Fruit fly (Drosophila melanogaster) whole organism, prepupa: ENCODE measurements around the gene ex.
A peak's percentile ranks its signal among the peaks of the same experiment; 100 is the strongest.

Experiments
- Blimp-1 ChIP-seq: fragments of 200-800 bp; sonication (Bioruptor generic); optimal IDR thresholded peaks from 3 replicates; lab custom pipeline; 2017; ENCODE audit warnings: missing biosample characterization, missing genetic modification characterization, mild to moderate bottlenecking, moderate library complexity, missing genetic modification reagents
- CG10631 ChIP-seq: fragments of 200-800 bp; sonication (Bioruptor generic); optimal IDR thresholded peaks from 2 replicates; lab custom pipeline; 2016; ENCODE audit warnings: missing biosample characterization, missing genetic modification characterization
- CG10669 ChIP-seq: fragments of 200-800 bp; sonication (Bioruptor generic); optimal IDR thresholded peaks from 3 replicates; lab custom pipeline; 2018; ENCODE audit warnings: missing biosample characterization, mild to moderate bottlenecking, missing genetic modification characterization, moderate library complexity
- CG11294 ChIP-seq: fragments of 200-800 bp; sonication (Bioruptor generic); IDR thresholded peaks from 2 replicates; pipeline ENCODE4 v1.3.6; 2022; ENCODE audit warnings: missing biosample characterization, missing genetic modification characterization
- CG11762 ChIP-seq: fragments of 200-800 bp; sonication (Bioruptor generic); optimal IDR thresholded peaks from 3 replicates; lab custom pipeline; 2016; ENCODE audit warnings: missing biosample characterization, missing genetic modification characterization; ENCODE audit not compliant: insufficient read depth
- CG15336 ChIP-seq: fragments of 200-800 bp; sonication (Bioruptor generic); IDR thresholded peaks from 2 replicates; pipeline ENCODE4 v1.3.6; 2022; ENCODE audit warnings: missing biosample characterization, missing genetic modification characterization
- CG1621 ChIP-seq: fragments of 200-800 bp; sonication (Bioruptor generic); optimal IDR thresholded peaks from 3 replicates; lab custom pipeline; 2018; ENCODE audit warnings: missing biosample characterization, mild to moderate bottlenecking, missing genetic modification characterization
- CG3032 ChIP-seq: fragments of 200-800 bp; optimal IDR thresholded peaks from 2 replicates; lab custom pipeline; 2019; ENCODE audit warnings: missing biosample characterization, mild to moderate bottlenecking, missing genetic modification characterization, moderate library complexity
- CG32006 ChIP-seq: fragments of 200-800 bp; sonication (Bioruptor generic); optimal IDR thresholded peaks from 3 replicates; lab custom pipeline; 2017; ENCODE audit warnings: missing biosample characterization, mild to moderate bottlenecking, missing genetic modification characterization
- CG34406 ChIP-seq: fragments of 200-800 bp; sonication (Bioruptor generic); optimal IDR thresholded peaks from 3 replicates; lab custom pipeline; 2016; ENCODE audit warnings: missing biosample characterization, missing genetic modification characterization
- CG3919 ChIP-seq: fragments of 200-800 bp; sonication (Bioruptor generic); optimal IDR thresholded peaks from 3 replicates; lab custom pipeline; 2016; ENCODE audit warnings: missing biosample characterization, missing genetic modification characterization
- CG6163 ChIP-seq: fragments of 200-800 bp; sonication (Bioruptor generic); IDR thresholded peaks from 3 replicates; pipeline ENCODE4 v1.3.6; 2022; ENCODE audit warnings: missing biosample characterization, missing genetic modification characterization
- CG6792 ChIP-seq: fragments of 200-800 bp; sonication (Bioruptor generic); optimal IDR thresholded peaks from 3 replicates; lab custom pipeline; 2016; ENCODE audit warnings: missing biosample characterization, missing genetic modification characterization
- CG7368 ChIP-seq: fragments of 200-800 bp; sonication (Bioruptor generic); optimal IDR thresholded peaks from 3 replicates; lab custom pipeline; 2016; ENCODE audit warnings: missing biosample characterization, missing genetic modification characterization
- CG8119 ChIP-seq: fragments of 200-800 bp; sonication (Bioruptor generic); IDR thresholded peaks from 3 replicates; pipeline ENCODE4 v1.3.6; 2022; ENCODE audit warnings: missing biosample characterization, missing genetic modification characterization
- CG8319 ChIP-seq: fragments of 200-800 bp; sonication (Bioruptor generic); optimal IDR thresholded peaks from 3 replicates; lab custom pipeline; 2016; ENCODE audit warnings: missing biosample characterization, missing genetic modification characterization
- Eip78C ChIP-seq: fragments of 200-800 bp; sonication (Bioruptor generic); peaks from one replicate; lab custom pipeline; 2016; ENCODE audit warnings: missing biosample characterization, missing genetic modification characterization
- Eip93F ChIP-seq: fragments of 200-800 bp; sonication (Bioruptor generic); optimal IDR thresholded peaks from 2 replicates; lab custom pipeline; 2016; ENCODE audit warnings: missing biosample characterization, mild to moderate bottlenecking, missing genetic modification characterization
- Ets21C ChIP-seq: fragments of 200-800 bp; sonication (Bioruptor generic); optimal IDR thresholded peaks from 3 replicates; lab custom pipeline; 2016; ENCODE audit warnings: missing biosample characterization, missing genetic modification characterization
- Ets96B ChIP-seq: fragments of 200-800 bp; optimal IDR thresholded peaks from 2 replicates; lab custom pipeline; 2019; ENCODE audit warnings: missing biosample characterization, mild to moderate bottlenecking, missing genetic modification characterization, moderate library complexity
- Gug ChIP-seq: fragments of 200-800 bp; sonication (Bioruptor generic); IDR thresholded peaks from 2 replicates; pipeline ENCODE4 v1.3.6; 2022; ENCODE audit warnings: missing biosample characterization, missing genetic modification characterization
- Hr38 ChIP-seq: sonication (Bioruptor generic); optimal IDR thresholded peaks from 2 replicates; lab custom pipeline; 2016; ENCODE audit warnings: missing biosample characterization, missing genetic modification characterization
- Hr4 ChIP-seq: fragments of 200-800 bp; sonication (Bioruptor generic); optimal IDR thresholded peaks from 3 replicates; lab custom pipeline; 2016; ENCODE audit warnings: missing biosample characterization, missing genetic modification characterization
- OdsH ChIP-seq: fragments of 200-800 bp; sonication (Bioruptor generic); optimal IDR thresholded peaks from 3 replicates; lab custom pipeline; 2016; ENCODE audit warnings: missing biosample characterization, missing genetic modification characterization
- Smox ChIP-seq: fragments of 200-800 bp; sonication (Bioruptor generic); optimal IDR thresholded peaks from 3 replicates; lab custom pipeline; 2016; ENCODE audit warnings: missing biosample characterization, missing genetic modification characterization
- Sox14 ChIP-seq: fragments of 200-800 bp; sonication (Bioruptor generic); optimal IDR thresholded peaks from 3 replicates; lab custom pipeline; 2016; ENCODE audit warnings: missing biosample characterization, missing genetic modification characterization
- achi ChIP-seq: fragments of 200-800 bp; sonication (Bioruptor generic); optimal IDR thresholded peaks from 3 replicates; lab custom pipeline; 2016; ENCODE audit warnings: missing biosample characterization, missing genetic modification characterization
- cyc ChIP-seq: fragments of 200-800 bp; sonication (Bioruptor generic); optimal IDR thresholded peaks from 3 replicates; lab custom pipeline; 2016; ENCODE audit warnings: missing biosample characterization, missing genetic modification characterization
- dac ChIP-seq: fragments of 200-800 bp; sonication (Bioruptor generic); optimal IDR thresholded peaks from 2 replicates; lab custom pipeline; 2017; ENCODE audit warnings: missing biosample characterization, mild to moderate bottlenecking, missing genetic modification characterization
- dsx ChIP-seq: fragments of 200-800 bp; optimal IDR thresholded peaks from 3 replicates; lab custom pipeline; 2019; ENCODE audit warnings: missing biosample characterization, mild to moderate bottlenecking, missing genetic modification characterization, moderate library complexity; ENCODE audit not compliant: poor library complexity, severe bottlenecking
- eg ChIP-seq: fragments of 200-800 bp; sonication (Bioruptor generic); IDR thresholded peaks from 3 replicates; pipeline ENCODE4 v1.3.6; 2022; ENCODE audit warnings: missing biosample characterization, missing genetic modification characterization
- esn ChIP-seq: fragments of 200-800 bp; sonication (Bioruptor generic); optimal IDR thresholded peaks from 2 replicates; lab custom pipeline; 2016; ENCODE audit warnings: missing biosample characterization, mild to moderate bottlenecking, missing genetic modification characterization, moderate library complexity
- fd85E ChIP-seq: fragments of 200-800 bp; sonication (Bioruptor generic); optimal IDR thresholded peaks from 3 replicates; lab custom pipeline; 2016; ENCODE audit warnings: missing biosample characterization, missing genetic modification characterization
- net ChIP-seq: fragments of 200-800 bp; sonication (Bioruptor generic); optimal IDR thresholded peaks from 3 replicates; lab custom pipeline; 2016; ENCODE audit warnings: missing biosample characterization, missing genetic modification characterization
- salr ChIP-seq, 2 experiments: fragments of 200-800 bp; sonication (Bioruptor generic); optimal IDR thresholded peaks; 3 replicates each; lab custom pipeline; 2016 to 2018; ENCODE audit warnings: missing biosample characterization in 2 of 2, missing genetic modification characterization in 2 of 2, mild to moderate bottlenecking in 1 of 2
- svp ChIP-seq: fragments of 200-800 bp; sonication (Bioruptor generic); peaks from one replicate; lab custom pipeline; 2016; ENCODE audit warnings: missing biosample characterization, missing genetic modification characterization

ex gene

dm6 chr2L:441927-442691 lies 11.1 kb downstream of the ex start (continued):
- peak; percentile 88 for TF ChIP-seq dac
- TF ChIP-seq CG11294 (GFP tag; lab: Robert Waterston, UW): peak; percentile 77
- peak; percentile 88 to 95 for TF ChIP-seq salr (GFP tag; optimal IDR thresholded peaks at IDR 0.05; lab: Kevin White, UChicago)
- peak; percentile 96 for TF ChIP-seq CG1621 (tag; lab: Kevin White, UChicago)
- TF ChIP-seq Eip78C (GFP tag; lab: Kevin White, UChicago): peak; percentile 99
- peak; percentile 99 for TF ChIP-seq CG3919 (GFP tag; lab: Kevin White, UChicago)
- peak; percentile 97 for TF ChIP-seq CG6163 (GFP tag; lab: Robert Waterston, UW)
- peak; percentile 94 for TF ChIP-seq dsx (GFP tag; lab: Kevin White, UChicago)
- peak; percentile 96 for TF ChIP-seq CG34406 (GFP tag; lab: Kevin White, UChicago)
- peak; percentile 97 for TF ChIP-seq OdsH (GFP tag; lab: Kevin White, UChicago)

- TF ChIP-seq salr (GFP tag; optimal IDR thresholded peaks at IDR 0.05; lab: Kevin White, UChicago) (no peak), CG10631 (GFP tag; lab: Kevin White, UChicago) (no peak), eg (GFP tag; lab: Robert Waterston, UW) (no peak), Hr38 (GFP tag; lab: Kevin White, UChicago) (no peak), svp (no peak), net (no peak), CG11294 (GFP tag; lab: Robert Waterston, UW) (no peak), dac (no peak), Hr4 (no peak), CG34406 (GFP tag; lab: Kevin White, UChicago) (no peak), Blimp-1 (GFP tag; lab: Kevin White, UChicago) (no peak), CG11762 (GFP tag; lab: Kevin White, UChicago) (no peak)
Measured at dm6 chr2L:447124-447523, 16.1 kb downstream of the ex start.

dm6 chr2L:451705-452472 lies 20.9 kb downstream of the ex start:
- TF ChIP-seq CG6163 (GFP tag; lab: Robert Waterston, UW) (peak; percentile 16; the same call in 1 of the 3 replicates), CG8319 (GFP tag; lab: Kevin White, UChicago) (no peak), Eip93F (GFP tag; lab: Kevin White, UChicago) (peak; percentile 28), CG7368 (peak; percentile 45), CG3032 (tag; lab: Kevin White, UChicago) (peak; percentile 50), Ets21C (GFP tag; lab: Kevin White, UChicago) (no peak), CG1621 (tag; lab: Kevin White, UChicago) (peak; percentile 10), CG11762 (GFP tag; lab: Kevin White, UChicago) (peak; percentile 18), Sox14 (peak; percentile 65), CG11294 (GFP tag; lab: Robert Waterston, UW) (0 out of 2 replicates have a peak, but pooled peaks have one; percentile 35), CG32006 (GFP tag; lab: Kevin White, UChicago) (no peak), esn (GFP tag; lab: Kevin White, UChicago) (peak; percentile 25), CG8119 (GFP tag; lab: Robert Waterston, UW) (peak; percentile 37; the same call in 1 of the 3 replicates), Ets96B (tag; lab: Kevin White, UChicago) (peak; percentile 20), Smox (no peak), cyc (GFP tag; lab: Kevin White, UChicago) (peak; percentile 14), fd85E (GFP tag; lab: Kevin White, UChicago) (no peak), dsx (GFP tag; lab: Kevin White, UChicago) (peak; percentile 19), CG6792 (GFP tag; lab: Kevin White, UChicago) (peak; percentile 48), CG10669 (peak; percentile 61), CG15336 (peak; percentile 52), achi (no peak), CG34406 (GFP tag; lab: Kevin White, UChicago) (peak; percentile 28), Gug (GFP tag; lab: Robert Waterston, UW) (0 out of 2 replicates have a peak, but pooled peaks have one; percentile 22)
